Worm (Caenorhabditis elegans) whole organism, young adult: Measurements from ENCODE around the gene lido-9.

ENCODE experiments used
- F49E8.2 ChIP-seq: sonication (generic microtip); optimal IDR thresholded peaks from 3 replicates; lab custom pipeline; 2017; ENCODE audit warnings: missing genetic modification characterization, mild to moderate bottlenecking, missing compliant biosample characterization, antibody characterized with exemption, moderate library complexity; ENCODE audit not compliant: insufficient read depth
- nfyb-1 ChIP-seq: fragments of 200-800 bp; sonication (Bioruptor generic); IDR thresholded peaks from 2 replicates; pipeline ENCODE4 v1.3.6; 2022; ENCODE audit warnings: missing genetic modification reagents, missing genetic modification characterization, missing compliant biosample characterization
- rcor-1 ChIP-seq: fragments of 200-800 bp; sonication (Bioruptor generic); IDR thresholded peaks from 2 replicates; pipeline ENCODE4 v1.3.6; 2022; ENCODE audit warnings: missing genetic modification reagents, missing genetic modification characterization, missing compliant biosample characterization
- sea-2 ChIP-seq: fragments of 200-800 bp; sonication (Bioruptor generic); IDR thresholded peaks from 2 replicates; pipeline ENCODE4 v1.3.6; 2022; ENCODE audit warnings: missing genetic modification characterization, missing compliant biosample characterization
- unc-130 ChIP-seq: sonication (generic microtip); optimal IDR thresholded peaks from 2 replicates; lab custom pipeline; 2016; ENCODE audit warnings: missing genetic modification reagents, missing genetic modification characterization, missing compliant biosample characterization
- unc-62 ChIP-seq: fragments of 150-350 bp; optimal IDR thresholded peaks from 2 replicates; lab custom pipeline; 2014; ENCODE audit warnings: missing biosample characterization, missing genetic modification reagents, missing genetic modification characterization

DNA sequence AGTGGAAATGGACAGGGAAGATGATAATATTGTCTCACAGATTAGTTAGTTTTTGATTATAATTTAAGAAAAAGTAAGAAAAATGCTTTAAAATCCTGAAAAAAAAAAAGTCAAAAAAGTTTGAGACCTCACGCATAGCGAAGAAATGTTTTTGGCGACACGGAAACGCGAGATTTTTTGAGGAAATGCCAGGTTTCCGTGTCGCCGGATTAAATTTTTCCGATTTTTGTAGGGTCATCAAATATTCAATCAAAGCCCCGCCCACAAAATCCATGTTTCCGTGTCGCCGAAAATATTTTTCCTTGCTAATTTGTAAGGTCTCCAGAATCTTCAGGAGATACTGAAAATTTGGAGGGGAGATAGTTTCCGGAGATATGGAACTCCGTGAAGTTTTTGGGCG lies 8.3 kb upstream of the lido-9 start:
- no peak for TF ChIP-seq unc-62
- no peak for TF ChIP-seq rcor-1
- no peak for TF ChIP-seq F49E8.2 (tag; lab: Kevin White, UChicago)
- no peak for TF ChIP-seq sea-2 (GFP tag; lab: Robert Waterston, UW)
- no peak for TF ChIP-seq unc-130 (GFP tag; lab: Kevin White, UChicago)
- TF ChIP-seq nfyb-1, result no peak
